Worm (Caenorhabditis elegans): ENCODE results near the gene sups-1.

DNA sequence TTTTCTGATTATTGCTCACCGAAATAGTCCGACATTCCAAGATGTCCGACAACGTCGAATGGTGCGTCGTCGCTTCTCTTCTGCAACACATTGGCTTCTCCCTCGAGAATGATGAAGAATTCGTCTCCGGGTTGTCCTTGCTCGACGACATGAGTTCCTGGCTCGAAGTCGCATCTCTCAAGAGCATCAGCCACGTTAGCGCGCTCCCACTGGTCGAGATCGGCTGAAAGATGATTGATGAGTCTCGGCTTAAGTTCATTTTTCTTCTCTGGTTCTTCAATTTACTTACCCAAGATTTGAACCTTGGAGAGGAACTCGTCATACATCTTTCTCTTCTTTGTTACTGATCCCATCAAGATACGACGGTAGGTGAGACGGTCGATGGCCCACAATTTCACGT is 31.7 kb upstream of the sups-1 start:
- no peak for TF ChIP-seq unc-62 (GFP tag; optimal IDR thresholded peaks at IDR 0.05)
- TF ChIP-seq lin-13 (tag; optimal IDR thresholded peaks at IDR 0.05) = no peak
- TF ChIP-seq lsy-2 (tag; optimal IDR thresholded peaks at IDR 0.05) = no peak
- TF ChIP-seq nhr-237 (tag; optimal IDR thresholded peaks at IDR 0.05) = no peak
- no peak for TF ChIP-seq flh-1 (GFP tag; optimal IDR thresholded peaks at IDR 0.05)

All from whole organism, mixed stage, embryonic.